Fruit fly (Drosophila melanogaster) whole organism, embryonic: Measurements from ENCODE around the gene pug.

Experiments
- Asciz ChIP-seq: fragments of 200-800 bp; sonication (Bioruptor generic); optimal IDR thresholded peaks from 2 replicates; lab custom pipeline; 2017; ENCODE audit warnings: missing biosample characterization, mild to moderate bottlenecking, missing genetic modification characterization, missing genetic modification reagents
- Bgb ChIP-seq: fragments of 200-800 bp; sonication (Bioruptor generic); IDR thresholded peaks from 2 replicates; pipeline ENCODE4 v1.3.6; 2022; ENCODE audit warnings: missing biosample characterization, missing genetic modification characterization; ENCODE audit not compliant: partially characterized antibody
- C15 ChIP-seq: fragments of 200-800 bp; sonication (Bioruptor generic); IDR thresholded peaks from 3 replicates; pipeline ENCODE4 v1.3.6; 2022; ENCODE audit warnings: missing biosample characterization, missing genetic modification characterization
- CG10209 ChIP-seq: fragments of 200-800 bp; sonication (Bioruptor generic); optimal IDR thresholded peaks from 3 replicates; lab custom pipeline; 2017; ENCODE audit warnings: missing biosample characterization, mild to moderate bottlenecking, missing genetic modification characterization, missing genetic modification reagents
- CG10267 ChIP-seq: fragments of 200-800 bp; sonication (Bioruptor generic); optimal IDR thresholded peaks from 2 replicates; lab custom pipeline; 2018; ENCODE audit warnings: missing biosample characterization, mild to moderate bottlenecking, missing genetic modification characterization, moderate library complexity
- CG10654 ChIP-seq: fragments of 200-800 bp; sonication (Bioruptor generic); optimal IDR thresholded peaks from 2 replicates; lab custom pipeline; 2016; ENCODE audit warnings: missing biosample characterization, missing genetic modification characterization
- CG11247 ChIP-seq: fragments of 200-800 bp; sonication (Bioruptor generic); IDR thresholded peaks from 2 replicates; pipeline ENCODE4 v1.3.6; 2022; ENCODE audit warnings: missing biosample characterization, missing genetic modification characterization
- CG11456 ChIP-seq: fragments of 200-800 bp; sonication (Bioruptor generic); IDR thresholded peaks from 3 replicates; pipeline ENCODE4 v1.3.6; 2022; ENCODE audit warnings: missing biosample characterization, missing genetic modification characterization
- CG12236 ChIP-seq: fragments of 200-800 bp; sonication (Bioruptor generic); optimal IDR thresholded peaks from 2 replicates; lab custom pipeline; 2016; ENCODE audit warnings: missing biosample characterization, missing genetic modification characterization
- CG12391 ChIP-seq: fragments of 200-800 bp; sonication (Bioruptor generic); optimal IDR thresholded peaks from 3 replicates; lab custom pipeline; 2018; ENCODE audit warnings: missing biosample characterization, mild to moderate bottlenecking, missing genetic modification characterization, moderate library complexity
- CG14667 ChIP-seq: fragments of 200-800 bp; sonication (Bioruptor generic); IDR thresholded peaks from 2 replicates; pipeline ENCODE4 v1.3.6; 2022; ENCODE audit warnings: missing biosample characterization, missing genetic modification characterization
- CG15269 ChIP-seq: fragments of 200-800 bp; sonication (Bioruptor generic); optimal IDR thresholded peaks from 2 replicates; lab custom pipeline; 2018; ENCODE audit warnings: missing biosample characterization, mild to moderate bottlenecking, missing genetic modification characterization, moderate library complexity
- CG15601 ChIP-seq: fragments of 200-800 bp; sonication (Bioruptor generic); optimal IDR thresholded peaks from 3 replicates; lab custom pipeline; 2019; ENCODE audit warnings: missing biosample characterization, mild to moderate bottlenecking, missing genetic modification characterization, moderate library complexity
- CG15696 ChIP-seq: fragments of 200-800 bp; sonication (Bioruptor generic); optimal IDR thresholded peaks from 2 replicates; lab custom pipeline; 2019; ENCODE audit warnings: missing biosample characterization, mild to moderate bottlenecking, missing genetic modification characterization, moderate library complexity
- CG1647 ChIP-seq: fragments of 200-800 bp; sonication (Bioruptor generic); optimal IDR thresholded peaks from 3 replicates; lab custom pipeline; 2016; ENCODE audit warnings: missing biosample characterization, missing genetic modification characterization
- CG17328 ChIP-seq: fragments of 200-800 bp; sonication (Bioruptor generic); IDR thresholded peaks from 2 replicates; pipeline ENCODE4 v1.3.6; 2022; ENCODE audit warnings: missing biosample characterization, missing genetic modification characterization
- CG17912 ChIP-seq: fragments of 200-800 bp; sonication (Bioruptor generic); optimal IDR thresholded peaks from 2 replicates; lab custom pipeline; 2018; ENCODE audit warnings: missing biosample characterization, mild to moderate bottlenecking, missing genetic modification characterization
- CG1832 ChIP-seq: fragments of 200-800 bp; sonication (Bioruptor generic); optimal IDR thresholded peaks from 2 replicates; lab custom pipeline; 2017; ENCODE audit warnings: missing biosample characterization, mild to moderate bottlenecking, missing genetic modification characterization, inconsistent platforms
- CG18619 ChIP-seq: fragments of 200-800 bp; sonication (Bioruptor generic); optimal IDR thresholded peaks from 3 replicates; lab custom pipeline; 2017; ENCODE audit warnings: missing biosample characterization, mild to moderate bottlenecking, missing genetic modification characterization
- CG2129 ChIP-seq: fragments of 200-800 bp; sonication (Bioruptor generic); IDR thresholded peaks from 2 replicates; pipeline ENCODE4 v1.3.6; 2022; ENCODE audit warnings: missing biosample characterization, missing genetic modification characterization; ENCODE audit not compliant: partially characterized antibody
- CG4424 ChIP-seq: fragments of 200-800 bp; sonication (Bioruptor generic); optimal IDR thresholded peaks from 3 replicates; lab custom pipeline; 2016; ENCODE audit warnings: missing biosample characterization, missing genetic modification characterization
- CG6689 ChIP-seq: fragments of 200-800 bp; sonication (Bioruptor generic); IDR thresholded peaks from 2 replicates; pipeline ENCODE4 v1.3.6; 2022; ENCODE audit warnings: missing biosample characterization, missing genetic modification characterization
- CG6765 ChIP-seq: fragments of 200-800 bp; sonication (Bioruptor generic); optimal IDR thresholded peaks from 3 replicates; lab custom pipeline; 2017; ENCODE audit warnings: missing biosample characterization, mild to moderate bottlenecking, missing genetic modification characterization
- CG9797 ChIP-seq: fragments of 200-800 bp; sonication (Bioruptor generic); optimal IDR thresholded peaks from 3 replicates; lab custom pipeline; 2018; ENCODE audit warnings: missing biosample characterization, mild to moderate bottlenecking, missing genetic modification characterization
- Dip2 ChIP-seq: fragments of 200-800 bp; sonication (Bioruptor generic); IDR thresholded peaks from 2 replicates; pipeline ENCODE4 v1.3.6; 2022; ENCODE audit warnings: missing biosample characterization, missing genetic modification characterization
- Dip3 ChIP-seq: fragments of 200-800 bp; sonication (Bioruptor generic); optimal IDR thresholded peaks from 3 replicates; lab custom pipeline; 2016; ENCODE audit warnings: missing biosample characterization, missing genetic modification characterization
- HmgZ ChIP-seq: fragments of 200-800 bp; sonication (Bioruptor generic); optimal IDR thresholded peaks from 2 replicates; lab custom pipeline; 2018; ENCODE audit warnings: missing biosample characterization, mild to moderate bottlenecking, missing genetic modification characterization
- Hr51 ChIP-seq, 2 experiments: fragments of 200-800 bp; sonication (Bioruptor generic); optimal IDR thresholded peaks; 2 replicates in 1 of 2; 3 replicates in 1 of 2; lab custom pipeline; 2016 to 2018; ENCODE audit warnings: missing biosample characterization in 2 of 2, missing genetic modification characterization in 2 of 2, mild to moderate bottlenecking in 1 of 2, moderate library complexity in 1 of 2
- MTF-1 ChIP-seq: fragments of 200-800 bp; sonication (Bioruptor generic); optimal IDR thresholded peaks from 2 replicates; lab custom pipeline; 2018; ENCODE audit warnings: missing biosample characterization, mild to moderate bottlenecking, missing genetic modification characterization, borderline replicate concordance
- Med ChIP-seq: fragments of 200-800 bp; sonication (Bioruptor generic); peaks from one replicate; lab custom pipeline; 2016; ENCODE audit warnings: missing biosample characterization, missing genetic modification characterization, mild to moderate bottlenecking, inconsistent platforms, moderate library complexity
- Ssrp ChIP-seq: fragments of 200-800 bp; sonication (Bioruptor generic); optimal IDR thresholded peaks from 2 replicates; lab custom pipeline; 2018; ENCODE audit warnings: missing biosample characterization, mild to moderate bottlenecking, missing genetic modification characterization, moderate library complexity
- Xbp1 ChIP-seq: fragments of 200-800 bp; sonication (Bioruptor generic); optimal IDR thresholded peaks from 3 replicates; lab custom pipeline; 2016; ENCODE audit warnings: missing biosample characterization, mild to moderate bottlenecking, missing genetic modification characterization
- YL-1 ChIP-seq: fragments of 200-800 bp; sonication (Bioruptor generic); optimal IDR thresholded peaks from 3 replicates; lab custom pipeline; 2017; ENCODE audit warnings: missing biosample characterization, mild to moderate bottlenecking, missing genetic modification characterization
- cas ChIP-seq: fragments of 200-800 bp; sonication (Bioruptor generic); IDR thresholded peaks from 2 replicates; pipeline ENCODE4 v1.3.6; 2022; ENCODE audit warnings: missing biosample characterization, missing genetic modification characterization
- caup ChIP-seq: fragments of 200-800 bp; sonication (Bioruptor generic); optimal IDR thresholded peaks from 3 replicates; lab custom pipeline; 2017; ENCODE audit warnings: missing biosample characterization, mild to moderate bottlenecking, missing genetic modification characterization, moderate library complexity; ENCODE audit not compliant: severe bottlenecking
- cg ChIP-seq: fragments of 200-800 bp; sonication (Bioruptor generic); optimal IDR thresholded peaks from 3 replicates; lab custom pipeline; 2019; ENCODE audit warnings: missing biosample characterization, mild to moderate bottlenecking, missing genetic modification characterization, moderate library complexity
- en ChIP-seq: fragments of 200-800 bp; sonication (Bioruptor generic); optimal IDR thresholded peaks from 2 replicates; lab custom pipeline; 2016; ENCODE audit warnings: missing biosample characterization, missing genetic modification characterization
- kah ChIP-seq: fragments of 200-800 bp; sonication (Bioruptor generic); optimal IDR thresholded peaks from 2 replicates; lab custom pipeline; 2018; ENCODE audit warnings: missing biosample characterization, mild to moderate bottlenecking, missing genetic modification characterization
- ken ChIP-seq: fragments of 200-800 bp; sonication (Bioruptor generic); IDR thresholded peaks from 3 replicates; pipeline ENCODE4 v1.3.6; 2022; ENCODE audit warnings: missing biosample characterization, missing genetic modification characterization
- lov ChIP-seq, 2 experiments: fragments of 200-800 bp in 1 of 2; fragments of >200 bp in 1 of 2; sonication (Bioruptor generic) in 1 of 2; IDR thresholded peaks in 1 of 2; optimal IDR thresholded peaks in 1 of 2; 2 replicates in 1 of 2; 3 replicates in 1 of 2; pipeline versions ENCODE4 v1.3.6 to Lab custom; 2017 to 2022; ENCODE audit warnings: missing biosample characterization in 1 of 2, missing genetic modification characterization in 1 of 2
- nom ChIP-seq: fragments of 200-800 bp; sonication (Bioruptor generic); optimal IDR thresholded peaks from 2 replicates; lab custom pipeline; 2017; ENCODE audit warnings: missing biosample characterization, missing genetic modification characterization, mild to moderate bottlenecking, moderate library complexity, missing genetic modification reagents
- peb ChIP-seq: fragments of 200-800 bp; sonication (Bioruptor generic); IDR thresholded peaks from 2 replicates; pipeline ENCODE4 v1.3.6; 2022; ENCODE audit warnings: missing biosample characterization, missing genetic modification characterization
- ranshi ChIP-seq: fragments of 200-800 bp; sonication (Bioruptor generic); IDR thresholded peaks from 2 replicates; pipeline ENCODE4 v1.3.6; 2022; ENCODE audit warnings: missing biosample characterization, missing genetic modification characterization
- repo ChIP-seq: fragments of 200-800 bp; sonication (Bioruptor generic); optimal IDR thresholded peaks from 2 replicates; lab custom pipeline; 2016; ENCODE audit warnings: missing biosample characterization, missing genetic modification characterization
- rib ChIP-seq: fragments of 200-800 bp; sonication (Bioruptor generic); IDR thresholded peaks from 2 replicates; pipeline ENCODE4 v1.3.6; 2022; ENCODE audit warnings: missing biosample characterization, missing genetic modification characterization
- slou ChIP-seq: fragments of 200-800 bp; sonication (Bioruptor generic); optimal IDR thresholded peaks from 3 replicates; lab custom pipeline; 2016; ENCODE audit warnings: missing biosample characterization, missing genetic modification characterization
- sob ChIP-seq: fragments of 200-800 bp; sonication (Bioruptor generic); IDR thresholded peaks from 2 replicates; pipeline ENCODE4 v1.3.6; 2022; ENCODE audit warnings: missing biosample characterization, missing genetic modification characterization
- trem ChIP-seq: fragments of 200-800 bp; optimal IDR thresholded peaks from 3 replicates; lab custom pipeline; 2019; ENCODE audit warnings: missing biosample characterization, mild to moderate bottlenecking, missing genetic modification characterization, moderate library complexity
- tx ChIP-seq: fragments of 200-800 bp; sonication (Bioruptor generic); optimal IDR thresholded peaks from 2 replicates; lab custom pipeline; 2016; ENCODE audit warnings: missing biosample characterization, missing genetic modification characterization
- vfl ChIP-seq: fragments of 200-800 bp; sonication (Bioruptor generic); optimal IDR thresholded peaks from 2 replicates; lab custom pipeline; 2016; ENCODE audit warnings: missing biosample characterization, missing genetic modification characterization

Gene pug

dm6 chr3R:10696371-10696777 lies at the start of gene pug, which contains the start of the genes CG14683 and CG46459 (continued):
- TF ChIP-seq Ssrp (no peak), CG12236 (GFP tag; lab: Kevin White, UChicago) (no peak), repo (GFP tag; lab: Kevin White, UChicago) (no peak), YL-1 (GFP tag; lab: Kevin White, UChicago) (no peak), CG15269 (tag; lab: Kevin White, UChicago) (no peak), vfl (GFP tag; lab: Kevin White, UChicago) (no peak), kah (no peak), CG2129 (GFP tag; lab: Robert Waterston, UW) (peak; percentile 98), CG14667 (no peak), CG11247 (GFP tag; lab: Robert Waterston, UW) (no peak), rib (GFP tag; lab: Robert Waterston, UW) (no peak), lov (optimal IDR thresholded peaks at IDR 0.05; lab: Kevin White, UChicago) (no peak), lov (GFP tag; IDR thresholded peaks at IDR 0.05; lab: Robert Waterston, UW) (no peak), MTF-1 (GFP tag; lab: Kevin White, UChicago) (no peak), CG18619 (no peak), Dip2 (GFP tag; lab: Robert Waterston, UW) (no peak), CG4424 (GFP tag; lab: Kevin White, UChicago) (peak; percentile 40), CG11456 (GFP tag; lab: Robert Waterston, UW) (no peak), CG10267 (tag; lab: Kevin White, UChicago) (peak; percentile 93), CG6765 (no peak), CG1647 (peak; percentile 74), Hr51 (GFP tag; optimal IDR thresholded peaks at IDR 0.05; lab: Kevin White, UChicago) (peak in 1 of 2 experiments; percentile 28), CG15601 (tag; lab: Kevin White, UChicago) (no peak), CG17328 (GFP tag; lab: Robert Waterston, UW) (no peak), Asciz (GFP tag; lab: Kevin White, UChicago) (no peak), Bgb (GFP tag; lab: Robert Waterston, UW) (peak; percentile 95), C15 (no peak), CG12391 (tag; lab: Kevin White, UChicago) (peak; percentile 46), CG17912 (GFP tag; lab: Kevin White, UChicago) (no peak), trem (tag; lab: Kevin White, UChicago) (peak; percentile 68), cas (no peak), sob (GFP tag; lab: Robert Waterston, UW) (peak; percentile 65), cg (GFP tag; lab: Kevin White, UChicago) (no peak), en (GFP tag; lab: Kevin White, UChicago) (peak; percentile 20), CG1832 (GFP tag; lab: Kevin White, UChicago) (no peak), CG9797 (GFP tag; lab: Kevin White, UChicago) (no peak), HmgZ (tag; lab: Kevin White, UChicago) (peak; percentile 24), CG10209 (GFP tag; lab: Kevin White, UChicago) (peak; percentile 20), nom (GFP tag; lab: Kevin White, UChicago) (no peak), CG10654 (GFP tag; lab: Kevin White, UChicago) (peak; percentile 36), Dip3 (GFP tag; lab: Kevin White, UChicago) (peak; percentile 52), Xbp1 (GFP tag; lab: Kevin White, UChicago) (peak; percentile 38), Med (GFP tag; lab: Kevin White, UChicago) (peak; percentile 97), ranshi (GFP tag; lab: Robert Waterston, UW) (0 out of 2 replicates have a peak, but pooled peaks have one; percentile 32), tx (GFP tag; lab: Kevin White, UChicago) (peak; percentile 18), CG15696 (tag; lab: Kevin White, UChicago) (peak; percentile 2), ken (no peak), slou (GFP tag; lab: Kevin White, UChicago) (no peak), peb (GFP tag; lab: Robert Waterston, UW) (no peak), caup (GFP tag; lab: Kevin White, UChicago) (peak; percentile 43), CG6689 (GFP tag; lab: Robert Waterston, UW) (0 out of 2 replicates have a peak, but pooled peaks have one; percentile 11)
